Fruit fly (Drosophila melanogaster) whole organism, prepupa: ENCODE measurements around the gene CG34426.
A peak's percentile ranks its signal among the peaks of the same experiment; 100 is the strongest.

ENCODE experiments used
- Blimp-1 ChIP-seq: fragments of 200-800 bp; sonication (Bioruptor generic); optimal IDR thresholded peaks from 3 replicates; lab custom pipeline; 2017; ENCODE audit warnings: missing biosample characterization, missing genetic modification characterization, mild to moderate bottlenecking, moderate library complexity, missing genetic modification reagents
- CG10631 ChIP-seq: fragments of 200-800 bp; sonication (Bioruptor generic); optimal IDR thresholded peaks from 2 replicates; lab custom pipeline; 2016; ENCODE audit warnings: missing biosample characterization, missing genetic modification characterization
- CG10669 ChIP-seq: fragments of 200-800 bp; sonication (Bioruptor generic); optimal IDR thresholded peaks from 3 replicates; lab custom pipeline; 2018; ENCODE audit warnings: missing biosample characterization, mild to moderate bottlenecking, missing genetic modification characterization, moderate library complexity
- CG11294 ChIP-seq: fragments of 200-800 bp; sonication (Bioruptor generic); IDR thresholded peaks from 2 replicates; pipeline ENCODE4 v1.3.6; 2022; ENCODE audit warnings: missing biosample characterization, missing genetic modification characterization
- CG11762 ChIP-seq: fragments of 200-800 bp; sonication (Bioruptor generic); optimal IDR thresholded peaks from 3 replicates; lab custom pipeline; 2016; ENCODE audit warnings: missing biosample characterization, missing genetic modification characterization; ENCODE audit not compliant: insufficient read depth
- CG11902 ChIP-seq: fragments of 200-800 bp; sonication (Bioruptor generic); optimal IDR thresholded peaks from 3 replicates; lab custom pipeline; 2016; ENCODE audit warnings: missing biosample characterization, missing genetic modification characterization
- CG15336 ChIP-seq: fragments of 200-800 bp; sonication (Bioruptor generic); IDR thresholded peaks from 2 replicates; pipeline ENCODE4 v1.3.6; 2022; ENCODE audit warnings: missing biosample characterization, missing genetic modification characterization
- CG16779 ChIP-seq: fragments of 200-800 bp; sonication (Bioruptor generic); optimal IDR thresholded peaks from 3 replicates; lab custom pipeline; 2017; ENCODE audit warnings: missing biosample characterization, mild to moderate bottlenecking, missing genetic modification characterization
- CG3032 ChIP-seq: fragments of 200-800 bp; optimal IDR thresholded peaks from 2 replicates; lab custom pipeline; 2019; ENCODE audit warnings: missing biosample characterization, mild to moderate bottlenecking, missing genetic modification characterization, moderate library complexity
- CG31627 ChIP-seq: fragments of 200-800 bp; sonication (Bioruptor generic); optimal IDR thresholded peaks from 3 replicates; lab custom pipeline; 2016; ENCODE audit warnings: missing biosample characterization, missing genetic modification characterization
- CG32006 ChIP-seq: fragments of 200-800 bp; sonication (Bioruptor generic); optimal IDR thresholded peaks from 3 replicates; lab custom pipeline; 2017; ENCODE audit warnings: missing biosample characterization, mild to moderate bottlenecking, missing genetic modification characterization
- CG34406 ChIP-seq: fragments of 200-800 bp; sonication (Bioruptor generic); optimal IDR thresholded peaks from 3 replicates; lab custom pipeline; 2016; ENCODE audit warnings: missing biosample characterization, missing genetic modification characterization
- CG3919 ChIP-seq: fragments of 200-800 bp; sonication (Bioruptor generic); optimal IDR thresholded peaks from 3 replicates; lab custom pipeline; 2016; ENCODE audit warnings: missing biosample characterization, missing genetic modification characterization
- CG4318 ChIP-seq: fragments of 200-800 bp; sonication (Bioruptor generic); optimal IDR thresholded peaks from 3 replicates; lab custom pipeline; 2017; ENCODE audit warnings: missing biosample characterization, mild to moderate bottlenecking, missing genetic modification characterization
- CG6276 ChIP-seq: fragments of 200-800 bp; sonication (Bioruptor generic); optimal IDR thresholded peaks from 2 replicates; lab custom pipeline; 2017; ENCODE audit warnings: missing biosample characterization, mild to moderate bottlenecking, missing genetic modification characterization
- CG6792 ChIP-seq: fragments of 200-800 bp; sonication (Bioruptor generic); optimal IDR thresholded peaks from 3 replicates; lab custom pipeline; 2016; ENCODE audit warnings: missing biosample characterization, missing genetic modification characterization
- CG6808 ChIP-seq: fragments of 200-800 bp; sonication (Bioruptor generic); optimal IDR thresholded peaks from 3 replicates; lab custom pipeline; 2017; ENCODE audit warnings: missing biosample characterization, missing genetic modification characterization, mild to moderate bottlenecking, moderate library complexity, missing genetic modification reagents
- CG6854 ChIP-seq: fragments of 200-800 bp; sonication (Bioruptor generic); optimal IDR thresholded peaks from 2 replicates; lab custom pipeline; 2017; ENCODE audit warnings: missing biosample characterization, mild to moderate bottlenecking, missing genetic modification characterization
- CG7368 ChIP-seq: fragments of 200-800 bp; sonication (Bioruptor generic); optimal IDR thresholded peaks from 3 replicates; lab custom pipeline; 2016; ENCODE audit warnings: missing biosample characterization, missing genetic modification characterization
- CG8119 ChIP-seq: fragments of 200-800 bp; sonication (Bioruptor generic); IDR thresholded peaks from 3 replicates; pipeline ENCODE4 v1.3.6; 2022; ENCODE audit warnings: missing biosample characterization, missing genetic modification characterization
- CG8319 ChIP-seq: fragments of 200-800 bp; sonication (Bioruptor generic); optimal IDR thresholded peaks from 3 replicates; lab custom pipeline; 2016; ENCODE audit warnings: missing biosample characterization, missing genetic modification characterization
- CG8632 ChIP-seq: fragments of 200-800 bp; sonication (Bioruptor generic); optimal IDR thresholded peaks from 3 replicates; lab custom pipeline; 2016; ENCODE audit warnings: missing biosample characterization, missing genetic modification characterization
- CG9139 ChIP-seq: fragments of 200-800 bp; sonication (Bioruptor generic); optimal IDR thresholded peaks from 3 replicates; lab custom pipeline; 2017; ENCODE audit warnings: missing biosample characterization, mild to moderate bottlenecking, missing genetic modification characterization
- Eip75B ChIP-seq: fragments of 200-800 bp; sonication (Bioruptor generic); optimal IDR thresholded peaks from 3 replicates; lab custom pipeline; 2016; ENCODE audit warnings: missing biosample characterization, missing genetic modification characterization
- Eip78C ChIP-seq: fragments of 200-800 bp; sonication (Bioruptor generic); peaks from one replicate; lab custom pipeline; 2016; ENCODE audit warnings: missing biosample characterization, missing genetic modification characterization
- Eip93F ChIP-seq: fragments of 200-800 bp; sonication (Bioruptor generic); optimal IDR thresholded peaks from 2 replicates; lab custom pipeline; 2016; ENCODE audit warnings: missing biosample characterization, mild to moderate bottlenecking, missing genetic modification characterization
- Ets21C ChIP-seq: fragments of 200-800 bp; sonication (Bioruptor generic); optimal IDR thresholded peaks from 3 replicates; lab custom pipeline; 2016; ENCODE audit warnings: missing biosample characterization, missing genetic modification characterization
- Ets96B ChIP-seq: fragments of 200-800 bp; optimal IDR thresholded peaks from 2 replicates; lab custom pipeline; 2019; ENCODE audit warnings: missing biosample characterization, mild to moderate bottlenecking, missing genetic modification characterization, moderate library complexity
- Gug ChIP-seq: fragments of 200-800 bp; sonication (Bioruptor generic); IDR thresholded peaks from 2 replicates; pipeline ENCODE4 v1.3.6; 2022; ENCODE audit warnings: missing biosample characterization, missing genetic modification characterization
- Hr39 ChIP-seq: fragments of 200-800 bp; sonication (Bioruptor generic); optimal IDR thresholded peaks from 2 replicates; lab custom pipeline; 2016; ENCODE audit warnings: missing biosample characterization, missing genetic modification characterization
- Hr4 ChIP-seq: fragments of 200-800 bp; sonication (Bioruptor generic); optimal IDR thresholded peaks from 3 replicates; lab custom pipeline; 2016; ENCODE audit warnings: missing biosample characterization, missing genetic modification characterization
- Met ChIP-seq: fragments of 200-800 bp; sonication (Bioruptor generic); optimal IDR thresholded peaks from 3 replicates; lab custom pipeline; 2016; ENCODE audit warnings: missing biosample characterization, missing genetic modification characterization
- OdsH ChIP-seq: fragments of 200-800 bp; sonication (Bioruptor generic); optimal IDR thresholded peaks from 3 replicates; lab custom pipeline; 2016; ENCODE audit warnings: missing biosample characterization, missing genetic modification characterization
- Smox ChIP-seq: fragments of 200-800 bp; sonication (Bioruptor generic); optimal IDR thresholded peaks from 3 replicates; lab custom pipeline; 2016; ENCODE audit warnings: missing biosample characterization, missing genetic modification characterization
- Sox14 ChIP-seq: fragments of 200-800 bp; sonication (Bioruptor generic); optimal IDR thresholded peaks from 3 replicates; lab custom pipeline; 2016; ENCODE audit warnings: missing biosample characterization, missing genetic modification characterization
- Sox15 ChIP-seq: fragments of 200-800 bp; sonication (Bioruptor generic); optimal IDR thresholded peaks from 3 replicates; lab custom pipeline; 2016; ENCODE audit warnings: missing biosample characterization, missing genetic modification characterization
- achi ChIP-seq: fragments of 200-800 bp; sonication (Bioruptor generic); optimal IDR thresholded peaks from 3 replicates; lab custom pipeline; 2016; ENCODE audit warnings: missing biosample characterization, missing genetic modification characterization
- acj6 ChIP-seq: fragments of 200-800 bp; sonication (Bioruptor generic); optimal IDR thresholded peaks from 3 replicates; lab custom pipeline; 2016; ENCODE audit warnings: missing biosample characterization, missing genetic modification characterization
- cyc ChIP-seq: fragments of 200-800 bp; sonication (Bioruptor generic); optimal IDR thresholded peaks from 3 replicates; lab custom pipeline; 2016; ENCODE audit warnings: missing biosample characterization, missing genetic modification characterization
- dac ChIP-seq: fragments of 200-800 bp; sonication (Bioruptor generic); optimal IDR thresholded peaks from 2 replicates; lab custom pipeline; 2017; ENCODE audit warnings: missing biosample characterization, mild to moderate bottlenecking, missing genetic modification characterization
- dsx ChIP-seq: fragments of 200-800 bp; optimal IDR thresholded peaks from 3 replicates; lab custom pipeline; 2019; ENCODE audit warnings: missing biosample characterization, mild to moderate bottlenecking, missing genetic modification characterization, moderate library complexity; ENCODE audit not compliant: poor library complexity, severe bottlenecking
- eg ChIP-seq: fragments of 200-800 bp; sonication (Bioruptor generic); IDR thresholded peaks from 3 replicates; pipeline ENCODE4 v1.3.6; 2022; ENCODE audit warnings: missing biosample characterization, missing genetic modification characterization
- esn ChIP-seq: fragments of 200-800 bp; sonication (Bioruptor generic); optimal IDR thresholded peaks from 2 replicates; lab custom pipeline; 2016; ENCODE audit warnings: missing biosample characterization, mild to moderate bottlenecking, missing genetic modification characterization, moderate library complexity
- fd59A ChIP-seq: fragments of 200-800 bp; sonication (Bioruptor generic); optimal IDR thresholded peaks from 2 replicates; lab custom pipeline; 2017; ENCODE audit warnings: missing biosample characterization, mild to moderate bottlenecking, missing genetic modification characterization, missing genetic modification reagents
- fd85E ChIP-seq: fragments of 200-800 bp; sonication (Bioruptor generic); optimal IDR thresholded peaks from 3 replicates; lab custom pipeline; 2016; ENCODE audit warnings: missing biosample characterization, missing genetic modification characterization
- lz ChIP-seq: fragments of 200-800 bp; sonication (Bioruptor generic); optimal IDR thresholded peaks from 3 replicates; lab custom pipeline; 2016; ENCODE audit warnings: missing biosample characterization, missing genetic modification characterization
- net ChIP-seq: fragments of 200-800 bp; sonication (Bioruptor generic); optimal IDR thresholded peaks from 3 replicates; lab custom pipeline; 2016; ENCODE audit warnings: missing biosample characterization, missing genetic modification characterization
- pdm3 ChIP-seq: fragments of 200-800 bp; sonication (Bioruptor generic); optimal IDR thresholded peaks from 3 replicates; lab custom pipeline; 2016; ENCODE audit warnings: missing biosample characterization, missing genetic modification characterization
- salr ChIP-seq, 2 experiments: fragments of 200-800 bp; sonication (Bioruptor generic); optimal IDR thresholded peaks; 3 replicates each; lab custom pipeline; 2016 to 2018; ENCODE audit warnings: missing biosample characterization in 2 of 2, missing genetic modification characterization in 2 of 2, mild to moderate bottlenecking in 1 of 2
- ss ChIP-seq, 2 experiments: fragments of 200-800 bp; sonication (Bioruptor generic); optimal IDR thresholded peaks; 2 replicates in 1 of 2; 3 replicates in 1 of 2; lab custom pipeline; 2017 to 2018; ENCODE audit warnings: mild to moderate bottlenecking in 2 of 2, missing biosample characterization in 2 of 2, missing genetic modification characterization in 2 of 2, moderate library complexity in 1 of 2
- svp ChIP-seq: fragments of 200-800 bp; sonication (Bioruptor generic); peaks from one replicate; lab custom pipeline; 2016; ENCODE audit warnings: missing biosample characterization, missing genetic modification characterization
- topi ChIP-seq: fragments of 200-800 bp; sonication (Bioruptor generic); optimal IDR thresholded peaks from 3 replicates; lab custom pipeline; 2016; ENCODE audit warnings: missing biosample characterization, missing genetic modification characterization
- vri ChIP-seq: fragments of 200-800 bp; sonication (Bioruptor generic); optimal IDR thresholded peaks from 3 replicates; lab custom pipeline; 2016; ENCODE audit warnings: missing biosample characterization, mild to moderate bottlenecking, missing genetic modification characterization

CG34426 gene

dm6 chr3L:8825030-8825407, 22.8 kb downstream of the CG34426 start:
- TF ChIP-seq Eip93F: no peak
- no peak for TF ChIP-seq OdsH (GFP tag; lab: Kevin White, UChicago)
- no peak for TF ChIP-seq fd59A
- peak; percentile 52 for TF ChIP-seq CG6808 (GFP tag; lab: Kevin White, UChicago)
- no peak for TF ChIP-seq CG3919 (GFP tag; lab: Kevin White, UChicago)
- 0 out of 3 replicates have a peak, but pooled peaks have one; percentile 27 for TF ChIP-seq CG8119
- no peak for TF ChIP-seq CG34406
- no peak for TF ChIP-seq Met (GFP tag; lab: Kevin White, UChicago)
- TF ChIP-seq Hr39 (GFP tag; lab: Kevin White, UChicago): no peak
- TF ChIP-seq Ets21C (GFP tag; lab: Kevin White, UChicago): no peak
- TF ChIP-seq CG8319 (GFP tag; lab: Kevin White, UChicago): no peak
- TF ChIP-seq ss (GFP tag; optimal IDR thresholded peaks at IDR 0.05; lab: Kevin White, UChicago): peak; percentile 54 to 58
- TF ChIP-seq CG15336 (GFP tag; lab: Robert Waterston, UW): peak; percentile 25; the same call in 1 of the 2 replicates
- TF ChIP-seq CG32006 (GFP tag; lab: Kevin White, UChicago): no peak
- TF ChIP-seq CG16779: no peak
- TF ChIP-seq CG11294 (GFP tag; lab: Robert Waterston, UW): no peak
- no peak for TF ChIP-seq dac (GFP tag; lab: Kevin White, UChicago)
- no peak for TF ChIP-seq Sox14
- TF ChIP-seq CG6276 (GFP tag; lab: Kevin White, UChicago): peak; percentile 37
- no peak for TF ChIP-seq net
- no peak for TF ChIP-seq CG3032 (tag; lab: Kevin White, UChicago)
- peak; percentile 18 for TF ChIP-seq vri (GFP tag; lab: Kevin White, UChicago)
- TF ChIP-seq topi (GFP tag; lab: Kevin White, UChicago): no peak
- no peak for TF ChIP-seq fd85E (GFP tag; lab: Kevin White, UChicago)
- no peak for TF ChIP-seq lz
- TF ChIP-seq Hr4 (GFP tag; lab: Kevin White, UChicago): no peak
- no peak for TF ChIP-seq Smox (GFP tag; lab: Kevin White, UChicago)
- TF ChIP-seq Ets96B (tag; lab: Kevin White, UChicago): peak; percentile 29
- peak; percentile 3 for TF ChIP-seq CG9139
- TF ChIP-seq Sox15: no peak
- no peak for TF ChIP-seq salr (GFP tag; optimal IDR thresholded peaks at IDR 0.05; lab: Kevin White, UChicago)
- no peak for TF ChIP-seq CG8632 (GFP tag; lab: Kevin White, UChicago)
- TF ChIP-seq cyc (GFP tag; lab: Kevin White, UChicago): no peak
- TF ChIP-seq Eip75B (GFP tag; lab: Kevin White, UChicago): peak; percentile 7
- TF ChIP-seq Blimp-1 (GFP tag; lab: Kevin White, UChicago): no peak
- no peak for TF ChIP-seq esn
- TF ChIP-seq CG6854 (GFP tag; lab: Kevin White, UChicago): peak; percentile 30
- TF ChIP-seq CG7368 (GFP tag; lab: Kevin White, UChicago): no peak
- TF ChIP-seq Gug: no peak
- no peak for TF ChIP-seq CG11762 (GFP tag; lab: Kevin White, UChicago)
- TF ChIP-seq CG4318 (GFP tag; lab: Kevin White, UChicago): no peak
- no peak for TF ChIP-seq achi (GFP tag; lab: Kevin White, UChicago)
- TF ChIP-seq pdm3: no peak
- no peak for TF ChIP-seq CG11902 (GFP tag; lab: Kevin White, UChicago)
- no peak for TF ChIP-seq acj6 (GFP tag; lab: Kevin White, UChicago)
- TF ChIP-seq CG6792 (GFP tag; lab: Kevin White, UChicago): no peak
- no peak for TF ChIP-seq CG10669
- TF ChIP-seq Eip78C (GFP tag; lab: Kevin White, UChicago): peak; percentile 69
- TF ChIP-seq eg (GFP tag; lab: Robert Waterston, UW): no peak
- TF ChIP-seq CG31627: no peak
- TF ChIP-seq dsx: peak; percentile 34
- no peak for TF ChIP-seq CG10631
- TF ChIP-seq svp (GFP tag; lab: Kevin White, UChicago): peak; percentile 43
